Worm (Caenorhabditis elegans): ENCODE results near the gene snap-29.

DNA sequence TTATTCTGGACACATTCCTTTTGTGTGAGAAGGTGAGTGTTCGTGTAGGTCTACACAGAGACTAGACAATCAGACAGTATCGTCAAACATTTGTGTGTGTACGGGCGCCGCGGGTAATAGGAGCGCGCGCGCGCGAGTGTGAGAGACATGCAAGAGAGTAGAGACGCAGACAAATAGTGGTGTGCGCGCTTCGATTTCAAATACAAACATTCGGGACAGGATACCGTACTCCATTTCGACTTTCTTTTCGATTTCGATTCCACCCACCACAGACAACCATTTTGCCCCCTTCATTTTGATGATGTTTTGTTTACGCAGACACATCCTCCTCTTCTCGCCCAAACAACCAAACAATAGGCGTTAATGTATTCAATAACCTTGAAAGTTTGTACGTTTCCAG is 18.7 kb downstream of the snap-29 start:
- TF ChIP-seq unc-62 (GFP tag; optimal IDR thresholded peaks at IDR 0.05 in 1 of 2) (peak in 1 of 2 experiments; percentile 99), unc-62 (tag; optimal IDR thresholded peaks at IDR 0.05) (no peak), pha-4 (GFP tag; IDR thresholded peaks at IDR 0.05) (peak; percentile 58; the same call in 1 of the 2 replicates), pha-4 (tag; optimal IDR thresholded peaks at IDR 0.05) (peak; percentile 91)
